Fruit fly (Drosophila melanogaster) whole organism, adult: ENCODE measurements around the gene CG45081.

ENCODE experiments used
- CG12768 ChIP-seq: fragments of 200-800 bp; sonication (Bioruptor generic); optimal IDR thresholded peaks from 2 replicates; lab custom pipeline; 2017; ENCODE audit warnings: missing biosample characterization, missing genetic modification characterization, mild to moderate bottlenecking, moderate library complexity, missing genetic modification reagents
- CG1620 ChIP-seq: fragments of 200-800 bp; sonication (Bioruptor generic); optimal IDR thresholded peaks from 2 replicates; lab custom pipeline; 2016; ENCODE audit warnings: missing biosample characterization, missing genetic modification characterization
- CG33017 ChIP-seq: fragments of 200-800 bp; sonication (Bioruptor generic); optimal IDR thresholded peaks from 2 replicates; lab custom pipeline; 2018; ENCODE audit warnings: missing biosample characterization, mild to moderate bottlenecking, missing genetic modification characterization, moderate library complexity
- Clk ChIP-seq: fragments of 200-800 bp; sonication (Bioruptor generic); optimal IDR thresholded peaks from 2 replicates; lab custom pipeline; 2017; ENCODE audit warnings: missing biosample characterization, missing genetic modification characterization
- Crg-1 ChIP-seq: fragments of 200-800 bp; sonication (Bioruptor generic); optimal IDR thresholded peaks from 2 replicates; lab custom pipeline; 2016; ENCODE audit warnings: missing biosample characterization, missing genetic modification characterization
- bab1 ChIP-seq: fragments of 200-800 bp; sonication (Bioruptor generic); optimal IDR thresholded peaks from 3 replicates; lab custom pipeline; 2019; ENCODE audit warnings: missing biosample characterization, mild to moderate bottlenecking, missing genetic modification characterization, moderate library complexity
- kay ChIP-seq: fragments of 200-800 bp; sonication (Bioruptor generic); peaks from one replicate; lab custom pipeline; 2016; ENCODE audit warnings: missing biosample characterization, missing genetic modification characterization, borderline replicate concordance
- ovo ChIP-seq: fragments of 200-800 bp; sonication (Bioruptor generic); optimal IDR thresholded peaks from 2 replicates; lab custom pipeline; 2016; ENCODE audit warnings: missing biosample characterization, missing genetic modification characterization

dm6 chr3L:19293178-19293741 lies 27.4 kb downstream of the CG45081 start:
- TF ChIP-seq CG12768 (GFP tag; lab: Kevin White, UChicago) (no peak), kay (GFP tag; lab: Kevin White, UChicago) (no peak), ovo (no peak), bab1 (GFP tag; lab: Kevin White, UChicago) (no peak), Crg-1 (no peak), CG1620 (GFP tag; lab: Kevin White, UChicago) (no peak), CG33017 (tag; lab: Kevin White, UChicago) (no peak), Clk (GFP tag; lab: Kevin White, UChicago) (no peak)
